Worm (Caenorhabditis elegans): ENCODE data around the gene ZK1240.5.
"Not testable (repeated sequence)": the region's sequence is repeated elsewhere in the genome, so short reads cannot be mapped to it uniquely, and the experiment has no call there.

ZK1240.5 gene

ce11 chrII:2288798-2289197 is 28.9 kb downstream of the ZK1240.5 start, which contains the start of the genes K09F6.10 and K09F6.13:
Gene K09F6.10 (minus strand): TSS chrII:2288883.
Gene K09F6.13 (plus strand): TSS chrII:2289114.
- TF ChIP-seq ceh-28 (tag; optimal IDR thresholded peaks at IDR 0.05): no peak
- no peak for TF ChIP-seq ztf-11 (tag; optimal IDR thresholded peaks at IDR 0.05)
- TF ChIP-seq lin-39 (tag; optimal IDR thresholded peaks at IDR 0.05): peak; percentile 33
- no peak for TF ChIP-seq snpc-4 (tag; optimal IDR thresholded peaks at IDR 0.05)

ce11 chrII:2284703-2285102 is 33.0 kb downstream of the ZK1240.5 start:
- TF ChIP-seq nhr-28 (tag; optimal IDR thresholded peaks at IDR 0.05) (no peak), mml-1 (tag; optimal IDR thresholded peaks at IDR 0.05) (no peak), skn-1 (tag; optimal IDR thresholded peaks at IDR 0.05) (no peak), fkh-10 (GFP tag; optimal IDR thresholded peaks at IDR 0.05) (no peak), lin-15B (tag; optimal IDR thresholded peaks at IDR 0.05) (no peak), jun-1 (tag; optimal IDR thresholded peaks at IDR 0.05) (no peak), lsy-12 (tag; optimal IDR thresholded peaks at IDR 0.05) (no peak), nhr-76 (tag; optimal IDR thresholded peaks at IDR 0.05) (no peak), daf-12 (tag; optimal IDR thresholded peaks at IDR 0.05) (no peak), nhr-67 (tag; optimal IDR thresholded peaks at IDR 0.05) (no peak), nhr-23 (tag; optimal IDR thresholded peaks at IDR 0.05) (no peak)

ce11 chrII:2282599-2282998 is 35.1 kb downstream of the ZK1240.5 start, which contains the start of gene K09F6.9:
Gene K09F6.9 (minus strand): TSS chrII:2282699.
- not testable (repeated sequence) for TF ChIP-seq unc-62 (GFP tag; optimal IDR thresholded peaks at IDR 0.05); ceh-16 (tag; optimal IDR thresholded peaks at IDR 0.05); fkh-10 (GFP tag; optimal IDR thresholded peaks at IDR 0.05)

ce11 chrII:2279839-2280238 is 37.9 kb downstream of the ZK1240.5 start, which contains the start of gene K09F6.11:
Gene K09F6.11 (plus strand): TSS chrII:2280139.
- TF ChIP-seq fkh-2 (tag; optimal IDR thresholded peaks at IDR 0.05) (no peak), eor-1 (tag; optimal IDR thresholded peaks at IDR 0.05) (no peak), pha-4 (tag; optimal IDR thresholded peaks at IDR 0.05) (no peak), nhr-67 (tag; optimal IDR thresholded peaks at IDR 0.05) (no peak), skn-1 (tag; optimal IDR thresholded peaks at IDR 0.05) (no peak), unc-39 (tag; optimal IDR thresholded peaks at IDR 0.05) (no peak), unc-62 (GFP tag; optimal IDR thresholded peaks at IDR 0.05) (no peak), ztf-4 (tag; optimal IDR thresholded peaks at IDR 0.05) (no peak), nfya-1 (tag; optimal IDR thresholded peaks at IDR 0.05; ENCODE audit: insufficient read depth) (no peak), egl-27 (tag; optimal IDR thresholded peaks at IDR 0.05) (no peak), daf-12 (tag; optimal IDR thresholded peaks at IDR 0.05) (no peak), fos-1 (tag; optimal IDR thresholded peaks at IDR 0.05) (no peak)

- TF ChIP-seq ztf-11 (tag; optimal IDR thresholded peaks at IDR 0.05) (no peak), nfya-1 (tag; optimal IDR thresholded peaks at IDR 0.05; ENCODE audit: insufficient read depth) (no peak), pqm-1 (tag; optimal IDR thresholded peaks at IDR 0.05) (no peak), eor-1 (tag; optimal IDR thresholded peaks at IDR 0.05) (no peak), sea-2 (GFP tag; optimal IDR thresholded peaks at IDR 0.05) (no peak), nhr-11 (tag; optimal IDR thresholded peaks at IDR 0.05) (no peak), egl-5 (tag; optimal IDR thresholded peaks at IDR 0.05) (no peak), nhr-67 (tag; optimal IDR thresholded peaks at IDR 0.05) (no peak), ztf-4 (tag; optimal IDR thresholded peaks at IDR 0.05) (no peak)
Measured at ce11 chrII:2279263-2279662, 38.5 kb downstream of the ZK1240.5 start, which contains the start of gene K09F6.6. Gene K09F6.6 (minus strand): TSS chrII:2279305.

ce11 chrII:2277418-2277817 is 40.3 kb downstream of the ZK1240.5 start, which contains the start of gene K09F6.15:
Gene K09F6.15 (minus strand): TSS chrII:2277518.
- TF ChIP-seq ceh-9 (tag; optimal IDR thresholded peaks at IDR 0.05) (no peak), lin-15B (tag; optimal IDR thresholded peaks at IDR 0.05) (no peak), ceh-82 (tag; optimal IDR thresholded peaks at IDR 0.05) (no peak), nfya-1 (tag; optimal IDR thresholded peaks at IDR 0.05; ENCODE audit: insufficient read depth) (no peak), nhr-237 (tag; optimal IDR thresholded peaks at IDR 0.05) (no peak), ZK546.5 (tag; optimal IDR thresholded peaks at IDR 0.05) (no peak), mml-1 (tag; optimal IDR thresholded peaks at IDR 0.05) (no peak), pqm-1 (tag; optimal IDR thresholded peaks at IDR 0.05) (no peak)

Data from whole organism, L3 larva.